Fruit fly (Drosophila melanogaster) whole organism, prepupa: Measurements from ENCODE around the gene CG9555.

Source experiments
- Blimp-1 ChIP-seq: fragments of 200-800 bp; sonication (Bioruptor generic); optimal IDR thresholded peaks from 3 replicates; lab custom pipeline; 2017; ENCODE audit warnings: missing biosample characterization, missing genetic modification characterization, mild to moderate bottlenecking, moderate library complexity, missing genetic modification reagents
- CG10631 ChIP-seq: fragments of 200-800 bp; sonication (Bioruptor generic); optimal IDR thresholded peaks from 2 replicates; lab custom pipeline; 2016; ENCODE audit warnings: missing biosample characterization, missing genetic modification characterization
- CG11762 ChIP-seq: fragments of 200-800 bp; sonication (Bioruptor generic); optimal IDR thresholded peaks from 3 replicates; lab custom pipeline; 2016; ENCODE audit warnings: missing biosample characterization, missing genetic modification characterization; ENCODE audit not compliant: insufficient read depth
- CG16779 ChIP-seq: fragments of 200-800 bp; sonication (Bioruptor generic); optimal IDR thresholded peaks from 3 replicates; lab custom pipeline; 2017; ENCODE audit warnings: missing biosample characterization, mild to moderate bottlenecking, missing genetic modification characterization
- CG3919 ChIP-seq: fragments of 200-800 bp; sonication (Bioruptor generic); optimal IDR thresholded peaks from 3 replicates; lab custom pipeline; 2016; ENCODE audit warnings: missing biosample characterization, missing genetic modification characterization
- CG4318 ChIP-seq: fragments of 200-800 bp; sonication (Bioruptor generic); optimal IDR thresholded peaks from 3 replicates; lab custom pipeline; 2017; ENCODE audit warnings: missing biosample characterization, mild to moderate bottlenecking, missing genetic modification characterization
- CG6163 ChIP-seq: fragments of 200-800 bp; sonication (Bioruptor generic); IDR thresholded peaks from 3 replicates; pipeline ENCODE4 v1.3.6; 2022; ENCODE audit warnings: missing biosample characterization, missing genetic modification characterization
- CG6276 ChIP-seq: fragments of 200-800 bp; sonication (Bioruptor generic); optimal IDR thresholded peaks from 2 replicates; lab custom pipeline; 2017; ENCODE audit warnings: missing biosample characterization, mild to moderate bottlenecking, missing genetic modification characterization
- CG6792 ChIP-seq: fragments of 200-800 bp; sonication (Bioruptor generic); optimal IDR thresholded peaks from 3 replicates; lab custom pipeline; 2016; ENCODE audit warnings: missing biosample characterization, missing genetic modification characterization
- CG6808 ChIP-seq: fragments of 200-800 bp; sonication (Bioruptor generic); optimal IDR thresholded peaks from 3 replicates; lab custom pipeline; 2017; ENCODE audit warnings: missing biosample characterization, missing genetic modification characterization, mild to moderate bottlenecking, moderate library complexity, missing genetic modification reagents
- CG6854 ChIP-seq: fragments of 200-800 bp; sonication (Bioruptor generic); optimal IDR thresholded peaks from 2 replicates; lab custom pipeline; 2017; ENCODE audit warnings: missing biosample characterization, mild to moderate bottlenecking, missing genetic modification characterization
- CG8119 ChIP-seq: fragments of 200-800 bp; sonication (Bioruptor generic); IDR thresholded peaks from 3 replicates; pipeline ENCODE4 v1.3.6; 2022; ENCODE audit warnings: missing biosample characterization, missing genetic modification characterization
- CG8319 ChIP-seq: fragments of 200-800 bp; sonication (Bioruptor generic); optimal IDR thresholded peaks from 3 replicates; lab custom pipeline; 2016; ENCODE audit warnings: missing biosample characterization, missing genetic modification characterization
- CG8632 ChIP-seq: fragments of 200-800 bp; sonication (Bioruptor generic); optimal IDR thresholded peaks from 3 replicates; lab custom pipeline; 2016; ENCODE audit warnings: missing biosample characterization, missing genetic modification characterization
- Eip93F ChIP-seq: fragments of 200-800 bp; sonication (Bioruptor generic); optimal IDR thresholded peaks from 2 replicates; lab custom pipeline; 2016; ENCODE audit warnings: missing biosample characterization, mild to moderate bottlenecking, missing genetic modification characterization
- Ets96B ChIP-seq: fragments of 200-800 bp; optimal IDR thresholded peaks from 2 replicates; lab custom pipeline; 2019; ENCODE audit warnings: missing biosample characterization, mild to moderate bottlenecking, missing genetic modification characterization, moderate library complexity
- Gug ChIP-seq: fragments of 200-800 bp; sonication (Bioruptor generic); IDR thresholded peaks from 2 replicates; pipeline ENCODE4 v1.3.6; 2022; ENCODE audit warnings: missing biosample characterization, missing genetic modification characterization
- Hr38 ChIP-seq: sonication (Bioruptor generic); optimal IDR thresholded peaks from 2 replicates; lab custom pipeline; 2016; ENCODE audit warnings: missing biosample characterization, missing genetic modification characterization
- Hr39 ChIP-seq: fragments of 200-800 bp; sonication (Bioruptor generic); optimal IDR thresholded peaks from 2 replicates; lab custom pipeline; 2016; ENCODE audit warnings: missing biosample characterization, missing genetic modification characterization
- Hr4 ChIP-seq: fragments of 200-800 bp; sonication (Bioruptor generic); optimal IDR thresholded peaks from 3 replicates; lab custom pipeline; 2016; ENCODE audit warnings: missing biosample characterization, missing genetic modification characterization
- OdsH ChIP-seq: fragments of 200-800 bp; sonication (Bioruptor generic); optimal IDR thresholded peaks from 3 replicates; lab custom pipeline; 2016; ENCODE audit warnings: missing biosample characterization, missing genetic modification characterization
- Smox ChIP-seq: fragments of 200-800 bp; sonication (Bioruptor generic); optimal IDR thresholded peaks from 3 replicates; lab custom pipeline; 2016; ENCODE audit warnings: missing biosample characterization, missing genetic modification characterization
- Sox102F ChIP-seq: fragments of 200-800 bp; sonication (Bioruptor generic); optimal IDR thresholded peaks from 2 replicates; lab custom pipeline; 2016; ENCODE audit warnings: missing biosample characterization, mild to moderate bottlenecking, missing genetic modification characterization
- achi ChIP-seq: fragments of 200-800 bp; sonication (Bioruptor generic); optimal IDR thresholded peaks from 3 replicates; lab custom pipeline; 2016; ENCODE audit warnings: missing biosample characterization, missing genetic modification characterization
- dac ChIP-seq: fragments of 200-800 bp; sonication (Bioruptor generic); optimal IDR thresholded peaks from 2 replicates; lab custom pipeline; 2017; ENCODE audit warnings: missing biosample characterization, mild to moderate bottlenecking, missing genetic modification characterization
- dsx ChIP-seq: fragments of 200-800 bp; optimal IDR thresholded peaks from 3 replicates; lab custom pipeline; 2019; ENCODE audit warnings: missing biosample characterization, mild to moderate bottlenecking, missing genetic modification characterization, moderate library complexity; ENCODE audit not compliant: poor library complexity, severe bottlenecking
- fd59A ChIP-seq: fragments of 200-800 bp; sonication (Bioruptor generic); optimal IDR thresholded peaks from 2 replicates; lab custom pipeline; 2017; ENCODE audit warnings: missing biosample characterization, mild to moderate bottlenecking, missing genetic modification characterization, missing genetic modification reagents
- fd85E ChIP-seq: fragments of 200-800 bp; sonication (Bioruptor generic); optimal IDR thresholded peaks from 3 replicates; lab custom pipeline; 2016; ENCODE audit warnings: missing biosample characterization, missing genetic modification characterization
- fkh ChIP-seq: fragments of 200-800 bp; sonication (Bioruptor generic); optimal IDR thresholded peaks from 3 replicates; lab custom pipeline; 2017; ENCODE audit warnings: missing biosample characterization, mild to moderate bottlenecking, missing genetic modification characterization, moderate library complexity
- lz ChIP-seq: fragments of 200-800 bp; sonication (Bioruptor generic); optimal IDR thresholded peaks from 3 replicates; lab custom pipeline; 2016; ENCODE audit warnings: missing biosample characterization, missing genetic modification characterization
- salr ChIP-seq, 2 experiments: fragments of 200-800 bp; sonication (Bioruptor generic); optimal IDR thresholded peaks; 3 replicates each; lab custom pipeline; 2016 to 2018; ENCODE audit warnings: missing biosample characterization in 2 of 2, missing genetic modification characterization in 2 of 2, mild to moderate bottlenecking in 1 of 2
- ss ChIP-seq, 2 experiments: fragments of 200-800 bp; sonication (Bioruptor generic); optimal IDR thresholded peaks; 2 replicates in 1 of 2; 3 replicates in 1 of 2; lab custom pipeline; 2017 to 2018; ENCODE audit warnings: mild to moderate bottlenecking in 2 of 2, missing biosample characterization in 2 of 2, missing genetic modification characterization in 2 of 2, moderate library complexity in 1 of 2
- vri ChIP-seq: fragments of 200-800 bp; sonication (Bioruptor generic); optimal IDR thresholded peaks from 3 replicates; lab custom pipeline; 2016; ENCODE audit warnings: missing biosample characterization, mild to moderate bottlenecking, missing genetic modification characterization

CG9555 gene

DNA sequence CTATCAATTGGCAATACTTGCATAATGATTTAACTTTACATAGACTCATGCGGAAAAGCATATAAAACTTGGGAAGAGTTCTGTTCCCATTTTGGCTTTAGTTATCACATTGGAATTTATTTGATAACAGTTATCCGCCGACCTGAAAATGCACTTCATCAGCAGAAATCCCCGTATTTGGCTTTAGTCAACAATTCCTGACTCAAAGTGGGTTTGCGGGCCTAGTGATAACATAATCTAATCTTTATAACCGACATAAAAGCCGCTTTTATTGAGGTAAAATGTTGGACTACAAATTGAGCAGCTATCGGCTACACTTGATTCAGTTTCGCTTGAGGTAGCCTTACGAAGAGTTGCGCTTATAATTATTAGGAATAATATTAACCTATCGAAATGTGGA is 18.7 kb downstream of the CG9555 start, which contains the start of gene CG9568:
Gene CG9568 (plus strand): TSS at position 317 of the 400 bp plus-strand sequence.
- TF ChIP-seq Hr39 (GFP tag; lab: Kevin White, UChicago) (no peak), Smox (GFP tag; lab: Kevin White, UChicago) (no peak), vri (GFP tag; lab: Kevin White, UChicago) (peak; percentile 70), CG8319 (GFP tag; lab: Kevin White, UChicago) (no peak), salr (GFP tag; optimal IDR thresholded peaks at IDR 0.05; lab: Kevin White, UChicago) (no peak)

DNA sequence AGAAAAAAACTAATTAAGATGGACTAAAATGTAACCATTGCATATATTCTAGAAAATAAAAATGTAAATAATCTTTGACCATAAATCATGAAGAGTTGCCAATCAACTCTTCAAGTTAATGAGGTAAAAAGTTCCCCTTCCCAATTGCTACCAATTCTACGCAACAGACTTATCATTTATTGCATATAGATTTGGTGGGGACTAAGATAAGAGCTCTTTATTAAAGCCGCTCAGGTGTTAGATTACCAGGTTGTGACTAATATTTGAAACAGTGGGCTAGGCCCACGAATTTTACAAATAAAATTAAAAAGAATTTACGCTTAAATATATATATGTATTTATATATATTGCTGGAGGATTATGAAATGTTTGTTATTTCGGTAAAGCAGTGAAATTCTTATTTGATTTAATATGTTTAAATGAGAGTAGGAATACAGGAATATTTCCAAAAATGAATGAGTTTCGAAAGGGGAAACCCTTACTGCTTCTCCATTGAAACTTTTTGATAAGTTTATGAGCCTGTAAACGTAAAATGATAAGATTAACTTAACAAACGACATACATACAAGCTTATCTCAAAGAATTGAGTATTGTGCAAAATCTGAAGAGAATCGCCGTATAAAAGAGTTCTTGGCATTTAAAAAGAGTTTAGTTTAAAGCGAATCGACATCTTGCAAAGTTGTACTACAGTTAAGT is 20.2 kb downstream of the CG9555 start, which contains the start of gene CG13102:
Gene CG13102 (plus strand): TSS at position 646 of the 696 bp plus-strand sequence.
- TF ChIP-seq Hr38 (no peak), Smox (GFP tag; lab: Kevin White, UChicago) (no peak), CG6854 (GFP tag; lab: Kevin White, UChicago) (no peak), Eip93F (GFP tag; lab: Kevin White, UChicago) (peak; percentile 49), lz (GFP tag; lab: Kevin White, UChicago) (no peak), fd59A (GFP tag; lab: Kevin White, UChicago) (no peak), CG6792 (GFP tag; lab: Kevin White, UChicago) (no peak), vri (GFP tag; lab: Kevin White, UChicago) (peak; percentile 60), CG11762 (no peak)
- TF ChIP-seq, all 60 proteins: peak for 2

DNA sequence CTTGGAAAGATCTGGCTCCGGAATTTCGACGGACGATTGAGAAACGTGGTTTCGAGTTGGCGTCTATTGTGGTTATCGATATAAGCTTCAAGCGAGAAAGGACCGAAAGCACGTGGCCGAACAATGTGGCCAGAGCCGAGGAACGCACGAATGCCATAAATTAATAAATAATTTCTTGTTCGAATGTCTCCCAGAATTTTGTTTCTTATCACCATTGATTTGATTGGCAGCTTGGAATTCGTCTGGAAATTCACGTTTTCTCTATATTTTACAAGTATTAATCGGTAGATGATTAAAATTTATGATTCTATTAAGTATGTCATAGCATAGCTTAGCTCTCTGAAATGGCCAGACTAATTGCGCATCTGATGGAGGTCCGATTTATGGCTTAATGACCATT is 22.4 kb downstream of the CG9555 start, which contains the start of gene Rcd-1r:
Gene Rcd-1r (minus strand): TSS at position 101 of the 400 bp plus-strand sequence.
- TF ChIP-seq dsx (GFP tag; lab: Kevin White, UChicago), result no peak
- TF ChIP-seq fd59A (GFP tag; lab: Kevin White, UChicago), result no peak
- TF ChIP-seq lz (GFP tag; lab: Kevin White, UChicago), result no peak
- TF ChIP-seq ss (GFP tag; optimal IDR thresholded peaks at IDR 0.05; lab: Kevin White, UChicago), result no peak
- no peak for TF ChIP-seq CG6163 (GFP tag; lab: Robert Waterston, UW)
- no peak for TF ChIP-seq CG8319 (GFP tag; lab: Kevin White, UChicago)
- TF ChIP-seq Hr4 (GFP tag; lab: Kevin White, UChicago), result no peak
- no peak for TF ChIP-seq Hr39 (GFP tag; lab: Kevin White, UChicago)

DNA sequence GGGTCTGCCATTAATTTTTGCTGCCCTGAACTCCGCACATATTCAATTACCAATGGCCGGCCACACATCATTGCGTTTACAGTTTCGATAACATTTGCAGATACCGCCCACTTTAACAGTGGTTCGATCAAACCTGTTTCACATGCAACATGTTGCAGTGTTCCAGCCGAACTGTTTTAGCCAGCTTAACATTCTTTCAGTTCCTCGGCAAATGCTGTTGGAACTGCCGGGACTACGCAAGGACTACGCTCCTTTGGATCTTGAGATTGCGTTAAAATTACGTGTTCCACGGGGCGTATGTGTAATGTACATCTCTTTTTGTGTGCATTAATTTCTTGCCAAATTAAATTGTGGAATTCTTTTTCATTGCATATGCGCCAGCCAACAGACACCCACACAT is 27.9 kb downstream of the CG9555 start:
- TF ChIP-seq Eip93F (GFP tag; lab: Kevin White, UChicago) (no peak), CG6792 (GFP tag; lab: Kevin White, UChicago) (no peak), Gug (GFP tag; lab: Robert Waterston, UW) (no peak), Blimp-1 (GFP tag; lab: Kevin White, UChicago) (no peak), lz (GFP tag; lab: Kevin White, UChicago) (no peak), CG10631 (no peak), achi (GFP tag; lab: Kevin White, UChicago) (no peak)

DNA sequence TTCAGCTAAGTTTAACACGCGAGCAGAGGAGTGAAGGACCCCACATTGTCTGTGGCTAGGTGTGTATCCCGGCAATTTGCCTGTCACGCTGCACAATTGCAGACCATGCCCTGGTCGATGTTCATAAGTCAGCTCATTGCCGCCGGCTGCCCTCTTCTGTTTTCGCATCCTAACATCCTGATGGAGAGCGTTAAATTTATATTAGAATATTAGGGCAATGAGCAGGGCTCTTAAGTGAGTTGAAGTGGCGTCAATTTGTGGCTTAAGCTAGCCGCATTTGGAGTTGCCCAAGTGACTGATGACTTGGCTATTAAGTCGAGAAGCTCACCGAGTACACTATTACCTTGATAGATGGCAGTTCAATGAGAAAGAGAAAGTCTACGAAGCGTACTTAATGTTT is 34.6 kb downstream of the CG9555 start:
- TF ChIP-seq CG3919 (GFP tag; lab: Kevin White, UChicago) (no peak), CG6808 (GFP tag; lab: Kevin White, UChicago) (no peak), Smox (GFP tag; lab: Kevin White, UChicago) (no peak), Ets96B (tag; lab: Kevin White, UChicago) (no peak), Hr39 (GFP tag; lab: Kevin White, UChicago) (no peak), CG4318 (GFP tag; lab: Kevin White, UChicago) (no peak), CG8632 (GFP tag; lab: Kevin White, UChicago) (no peak), fd85E (GFP tag; lab: Kevin White, UChicago) (no peak), CG6276 (GFP tag; lab: Kevin White, UChicago) (no peak), Sox102F (GFP tag; lab: Kevin White, UChicago) (no peak), CG6854 (GFP tag; lab: Kevin White, UChicago) (no peak), dac (GFP tag; lab: Kevin White, UChicago) (no peak), Eip93F (GFP tag; lab: Kevin White, UChicago) (no peak), CG10631 (no peak), CG8119 (GFP tag; lab: Robert Waterston, UW) (no peak), CG6163 (GFP tag; lab: Robert Waterston, UW) (no peak), OdsH (GFP tag; lab: Kevin White, UChicago) (no peak), CG16779 (tag; lab: Kevin White, UChicago) (no peak), fkh (no peak)
